Fruit fly (Drosophila melanogaster): Measurements from ENCODE around the gene CG13250.

CG13250 gene

DNA sequence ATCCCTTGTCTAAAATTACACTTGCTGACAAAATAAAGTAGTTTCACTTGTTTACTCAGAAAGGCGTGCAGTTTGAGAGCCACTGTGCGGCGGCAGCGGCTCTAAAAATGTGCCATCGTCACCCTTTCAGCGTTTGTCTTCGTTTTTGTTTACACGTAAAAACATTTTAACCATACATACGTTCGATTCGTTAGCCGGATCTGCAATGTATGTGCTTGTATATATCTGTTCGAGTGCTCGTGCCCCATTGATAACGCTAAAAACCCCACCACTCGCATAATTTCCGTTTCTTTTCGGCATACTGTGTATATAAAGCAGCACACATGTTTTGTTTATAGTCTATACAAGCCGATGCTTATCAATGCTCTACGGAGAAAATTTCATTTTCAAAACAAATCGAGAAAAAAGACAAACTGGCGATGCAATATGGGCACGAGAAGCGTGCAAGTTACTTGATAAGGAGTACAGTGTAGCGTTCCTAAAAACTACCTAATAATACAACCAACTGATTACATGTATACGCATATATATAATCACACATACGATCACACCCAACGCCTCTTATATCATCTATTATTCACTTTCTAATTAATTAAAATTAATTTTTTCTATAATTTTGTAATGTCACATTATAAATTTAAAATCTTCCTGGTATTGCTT is 16.9 kb upstream of the CG13250 start (continued):
- TF ChIP-seq OdsH (GFP tag; optimal IDR thresholded peaks at IDR 0.05) (peak; percentile 12), lz (GFP tag; optimal IDR thresholded peaks at IDR 0.05) (peak; percentile 19)

DNA sequence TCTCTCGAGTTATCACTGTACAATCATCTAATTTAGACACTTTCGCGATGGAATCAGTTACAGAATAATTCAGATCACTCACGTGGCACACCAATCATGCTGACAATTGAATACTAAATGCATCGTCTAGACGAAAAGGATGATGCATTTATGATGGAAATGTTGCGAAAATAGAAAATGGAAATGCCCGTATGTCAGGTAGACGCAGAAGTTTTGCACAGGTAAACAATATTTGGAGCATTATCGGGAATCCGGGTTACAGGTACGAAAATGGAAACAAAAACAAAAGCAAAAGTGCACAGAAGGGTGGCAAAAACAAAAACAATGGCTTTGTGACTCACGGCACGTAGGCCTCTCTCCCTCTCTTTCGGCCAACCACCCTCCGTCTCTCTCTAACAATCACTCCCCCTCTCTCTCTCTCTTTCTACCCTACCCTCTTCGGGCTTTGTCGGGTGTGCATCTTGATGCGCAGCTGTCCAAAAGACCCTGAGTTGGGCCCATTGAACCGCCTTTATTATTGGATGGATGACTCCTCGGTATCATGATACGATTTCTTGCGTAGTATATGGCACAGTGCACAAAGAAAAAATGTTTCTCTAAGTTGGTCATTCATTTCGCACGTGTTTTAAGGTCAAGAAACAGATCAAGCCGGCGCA is 16.2 kb upstream of the CG13250 start:
- TF ChIP-seq Sox15 (GFP tag; optimal IDR thresholded peaks at IDR 0.05) (no peak), CG3919 (GFP tag; optimal IDR thresholded peaks at IDR 0.05) (no peak), cyc (GFP tag; optimal IDR thresholded peaks at IDR 0.05) (no peak), acj6 (GFP tag; optimal IDR thresholded peaks at IDR 0.05) (no peak), fd59A (GFP tag; optimal IDR thresholded peaks at IDR 0.05) (no peak), Gug (GFP tag; IDR thresholded peaks at IDR 0.05) (no peak), Hr4 (GFP tag; optimal IDR thresholded peaks at IDR 0.05) (no peak), CG8119 (GFP tag; IDR thresholded peaks at IDR 0.05) (0 out of 3 replicates have a peak, but pooled peaks have one; percentile 9), fkh (GFP tag; optimal IDR thresholded peaks at IDR 0.05) (no peak), CG32006 (GFP tag; optimal IDR thresholded peaks at IDR 0.05) (no peak), Eip78C (GFP tag) (no peak), Eip93F (GFP tag; optimal IDR thresholded peaks at IDR 0.05) (peak; percentile 72), CG6163 (GFP tag; IDR thresholded peaks at IDR 0.05) (peak; percentile 60; the same call in 1 of the 3 replicates), CG6854 (GFP tag; optimal IDR thresholded peaks at IDR 0.05) (no peak), Sox14 (GFP tag; optimal IDR thresholded peaks at IDR 0.05) (peak; percentile 93), CG10631 (GFP tag; optimal IDR thresholded peaks at IDR 0.05) (peak; percentile 33), Ets21C (GFP tag; optimal IDR thresholded peaks at IDR 0.05) (no peak), svp (GFP tag) (peak; percentile 94), net (GFP tag; optimal IDR thresholded peaks at IDR 0.05) (peak; percentile 23), vri (GFP tag; optimal IDR thresholded peaks at IDR 0.05) (peak; percentile 64), Eip75B (GFP tag; optimal IDR thresholded peaks at IDR 0.05) (peak; percentile 49)

DNA sequence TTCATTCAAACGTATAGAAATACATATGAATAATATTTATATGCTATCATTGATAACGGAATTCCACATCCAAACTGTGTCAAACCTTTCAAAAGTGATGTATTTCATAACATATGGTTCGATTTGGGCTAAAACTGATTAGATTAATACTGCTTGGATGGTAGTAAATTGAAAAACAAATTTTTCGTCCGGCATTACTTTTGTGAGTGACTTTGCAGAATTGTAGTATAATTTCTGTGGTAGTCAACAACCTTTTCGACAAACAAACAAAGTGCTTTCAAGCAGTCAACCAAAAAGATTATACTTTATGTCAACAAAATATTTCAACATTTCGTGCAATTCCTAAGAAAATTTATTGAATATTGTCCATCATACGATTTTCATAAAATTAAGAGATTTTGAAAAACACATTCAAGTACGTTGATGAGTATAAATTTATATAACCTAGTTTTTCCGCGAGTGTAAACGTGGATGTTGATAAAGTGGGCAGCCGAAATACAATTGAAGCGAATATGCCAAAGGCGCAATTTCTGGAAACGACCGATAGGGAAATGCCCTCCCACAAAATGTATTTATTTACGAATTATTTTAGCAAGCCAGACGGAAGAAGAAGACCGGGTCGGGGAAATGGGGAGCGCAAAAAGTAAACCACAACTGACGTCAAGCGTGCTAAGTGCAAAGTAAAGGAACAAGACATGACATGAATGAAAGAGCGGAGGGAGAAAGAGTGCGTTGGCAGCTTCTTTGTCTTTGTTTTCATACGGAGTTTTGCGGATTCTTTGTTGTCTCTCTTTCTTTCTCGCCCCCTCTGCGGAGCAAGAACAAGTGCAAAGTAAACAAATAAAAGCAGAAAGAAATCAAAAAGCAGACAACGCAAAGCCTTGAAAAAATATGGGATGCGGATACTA is 15.4 kb upstream of the CG13250 start:
- no peak for TF ChIP-seq cyc (GFP tag; optimal IDR thresholded peaks at IDR 0.05)
- TF ChIP-seq vri (GFP tag; optimal IDR thresholded peaks at IDR 0.05), result peak; percentile 47
- TF ChIP-seq eg (GFP tag; IDR thresholded peaks at IDR 0.05), result peak; percentile 37; the same call in 1 of the 3 replicates
- TF ChIP-seq esn (GFP tag; optimal IDR thresholded peaks at IDR 0.05), result peak; percentile 58
- TF ChIP-seq achi (GFP tag; optimal IDR thresholded peaks at IDR 0.05), result peak; percentile 22
- TF ChIP-seq Lpt (GFP tag; optimal IDR thresholded peaks at IDR 0.05), result peak; percentile 41
- no peak for TF ChIP-seq Hr38 (GFP tag; optimal IDR thresholded peaks at IDR 0.05)
- peak; percentile 70 for TF ChIP-seq CG9139 (GFP tag; optimal IDR thresholded peaks at IDR 0.05)
- TF ChIP-seq salr (GFP tag; optimal IDR thresholded peaks at IDR 0.05), result peak in 1 of 2 experiments; percentile 41
- TF ChIP-seq ss (GFP tag; optimal IDR thresholded peaks at IDR 0.05), result peak; percentile 73 to 78
- TF ChIP-seq CG6276 (GFP tag; optimal IDR thresholded peaks at IDR 0.05), result peak; percentile 41
- TF ChIP-seq Eip93F (GFP tag; optimal IDR thresholded peaks at IDR 0.05), result no peak
- peak; percentile 33 for TF ChIP-seq CG32006 (GFP tag; optimal IDR thresholded peaks at IDR 0.05)
- peak; percentile 85 for TF ChIP-seq fkh (GFP tag; optimal IDR thresholded peaks at IDR 0.05)
- TF ChIP-seq CG3919 (GFP tag; optimal IDR thresholded peaks at IDR 0.05), result peak; percentile 26
- TF ChIP-seq CG16779 (tag; optimal IDR thresholded peaks at IDR 0.05), result peak; percentile 34
- no peak for TF ChIP-seq CG34406 (GFP tag; optimal IDR thresholded peaks at IDR 0.05)
- peak; percentile 57 for TF ChIP-seq topi (GFP tag; optimal IDR thresholded peaks at IDR 0.05)
- peak; percentile 72 for TF ChIP-seq CG6808 (GFP tag; optimal IDR thresholded peaks at IDR 0.05)
- TF ChIP-seq Sox14 (GFP tag; optimal IDR thresholded peaks at IDR 0.05), result peak; percentile 95
- peak; percentile 5 for TF ChIP-seq CG10669 (GFP tag; optimal IDR thresholded peaks at IDR 0.05)
- peak; percentile 20 for TF ChIP-seq CG7368 (GFP tag; optimal IDR thresholded peaks at IDR 0.05)
- TF ChIP-seq Sox102F (GFP tag; optimal IDR thresholded peaks at IDR 0.05), result peak; percentile 20
- TF ChIP-seq dac (GFP tag; optimal IDR thresholded peaks at IDR 0.05), result no peak
- no peak for TF ChIP-seq CG11902 (GFP tag; optimal IDR thresholded peaks at IDR 0.05)
- no peak for TF ChIP-seq CG8319 (GFP tag; optimal IDR thresholded peaks at IDR 0.05)
- peak; percentile 14 for TF ChIP-seq Eip75B (GFP tag; optimal IDR thresholded peaks at IDR 0.05)
- TF ChIP-seq Hr4 (GFP tag; optimal IDR thresholded peaks at IDR 0.05), result peak; percentile 59
- TF ChIP-seq CG3032 (tag; optimal IDR thresholded peaks at IDR 0.05), result peak; percentile 5
- TF ChIP-seq CG4318 (GFP tag; optimal IDR thresholded peaks at IDR 0.05), result no peak
